Worm (Caenorhabditis elegans): ENCODE results near the gene clec-31.

The clec-31 gene

ce11 chrV:16815261-16815660 lies 42.6 kb downstream of the clec-31 start, which contains the start of gene T20B3.1:
Gene T20B3.1, plus strand, starts transcription at chrV:16815561.
- TF ChIP-seq fkh-10 (GFP tag; optimal IDR thresholded peaks at IDR 0.05) = no peak

- TF ChIP-seq pros-1 (tag; optimal IDR thresholded peaks at IDR 0.05) (no peak), ceh-22 (tag; optimal IDR thresholded peaks at IDR 0.05) (no peak), eyg-1 (tag; optimal IDR thresholded peaks at IDR 0.05) (no peak), nhr-11 (tag; optimal IDR thresholded peaks at IDR 0.05) (no peak), unc-42 (tag; optimal IDR thresholded peaks at IDR 0.05) (no peak), elt-2 (tag; optimal IDR thresholded peaks at IDR 0.05) (peak; percentile 35)
Measured at ce11 chrV:16814541-16815207, 43.2 kb downstream of the clec-31 start.

DNA sequence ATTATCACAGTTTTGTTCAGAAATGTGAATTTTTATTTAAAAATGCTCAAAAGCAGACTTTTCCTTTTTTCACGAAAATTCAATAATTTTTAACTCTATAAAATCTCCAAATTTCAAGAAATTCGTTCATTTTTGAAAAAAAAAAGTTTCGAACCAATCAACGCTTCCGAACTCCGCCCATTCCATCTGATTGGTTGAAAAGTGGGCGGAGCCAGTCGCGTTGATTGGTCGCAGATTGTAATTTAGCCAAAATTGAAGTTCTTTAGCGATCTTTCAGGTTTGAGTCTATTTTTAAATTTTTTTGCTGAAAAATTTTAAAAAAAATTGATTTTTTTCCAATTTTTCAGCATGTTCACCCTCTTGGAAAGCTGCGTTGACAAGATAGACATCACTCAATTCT lies 45.5 kb downstream of the clec-31 start:
- peak; percentile 95 for TF ChIP-seq nfya-1 (tag; optimal IDR thresholded peaks at IDR 0.05)
- no peak for TF ChIP-seq eyg-1 (tag; optimal IDR thresholded peaks at IDR 0.05)
- no peak for TF ChIP-seq fkh-10 (GFP tag; optimal IDR thresholded peaks at IDR 0.05)

DNA sequence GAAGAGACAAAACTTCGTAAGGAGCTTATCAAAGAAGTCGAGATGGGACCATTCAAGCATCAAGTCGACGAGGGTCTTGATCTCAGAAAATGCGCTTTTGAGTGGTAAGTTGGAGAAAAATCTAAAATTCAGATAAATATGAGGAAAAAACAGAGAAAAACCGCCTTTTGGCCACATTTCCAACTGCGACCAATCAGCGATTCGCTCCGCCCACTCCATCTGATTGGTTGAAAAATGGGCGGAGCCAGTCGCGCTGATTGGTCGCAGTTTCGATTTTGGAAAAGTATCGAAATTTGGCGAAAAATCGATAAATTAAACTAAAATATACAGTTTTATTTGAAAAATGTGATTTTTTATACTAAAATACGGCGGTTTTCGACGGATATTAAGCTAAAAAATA lies 46.0 kb downstream of the clec-31 start:
- no peak for TF ChIP-seq ceh-9 (tag; optimal IDR thresholded peaks at IDR 0.05)
- TF ChIP-seq nfya-1 (tag; optimal IDR thresholded peaks at IDR 0.05) = peak; percentile 83

DNA sequence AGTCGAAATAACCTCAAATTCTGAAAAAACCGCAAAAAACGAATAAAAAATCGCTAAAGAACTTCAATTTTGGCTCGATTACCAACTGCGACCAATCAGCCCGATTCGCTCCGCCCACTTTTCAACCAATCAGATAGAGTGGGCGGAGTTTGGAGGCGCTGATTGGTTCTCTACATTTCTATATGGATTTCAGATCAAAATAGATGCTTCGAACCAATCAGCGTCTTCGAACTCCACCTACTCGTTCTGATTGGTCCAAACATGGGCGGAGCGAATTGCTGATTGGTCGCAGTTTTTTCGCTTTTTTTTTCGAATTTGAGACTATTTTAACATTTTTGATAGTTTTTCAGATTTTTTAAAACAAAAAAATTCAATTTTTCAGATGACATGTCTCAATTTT lies 49.7 kb downstream of the clec-31 start:
- TF ChIP-seq odd-2 (tag; optimal IDR thresholded peaks at IDR 0.05) (no peak), nfya-1 (tag; optimal IDR thresholded peaks at IDR 0.05) (peak; percentile 94)
